Fruit fly (Drosophila melanogaster) whole organism, embryonic: ENCODE results near the gene CARPB.
A peak's percentile ranks its signal among the peaks of the same experiment; 100 is the strongest.

Experiments
- Asciz ChIP-seq: fragments of 200-800 bp; sonication (Bioruptor generic); optimal IDR thresholded peaks from 2 replicates; lab custom pipeline; 2017; ENCODE audit warnings: missing biosample characterization, mild to moderate bottlenecking, missing genetic modification characterization, missing genetic modification reagents
- Atf6 ChIP-seq: fragments of 200-800 bp; sonication (Bioruptor generic); IDR thresholded peaks from 2 replicates; pipeline ENCODE4 v1.3.6; 2022; ENCODE audit warnings: missing biosample characterization, missing genetic modification characterization
- CG10366 ChIP-seq: fragments of 200-800 bp; sonication (Bioruptor generic); IDR thresholded peaks from 2 replicates; pipeline ENCODE4 v1.3.6; 2022; ENCODE audit warnings: missing biosample characterization, missing genetic modification characterization
- CG11504 ChIP-seq: fragments of 200-800 bp; sonication (Bioruptor generic); optimal IDR thresholded peaks from 3 replicates; lab custom pipeline; 2019; ENCODE audit warnings: missing biosample characterization, mild to moderate bottlenecking, missing genetic modification characterization, moderate library complexity
- CG11696 ChIP-seq: fragments of 200-800 bp; sonication (Bioruptor generic); IDR thresholded peaks from 2 replicates; pipeline ENCODE4 v1.3.6; 2022; ENCODE audit warnings: missing biosample characterization, missing genetic modification characterization
- CG12659 ChIP-seq: fragments of 200-800 bp; sonication (Bioruptor generic); optimal IDR thresholded peaks from 3 replicates; lab custom pipeline; 2017; ENCODE audit warnings: mild to moderate bottlenecking, missing biosample characterization, missing genetic modification reagents, missing genetic modification characterization
- CG15269 ChIP-seq: fragments of 200-800 bp; sonication (Bioruptor generic); optimal IDR thresholded peaks from 2 replicates; lab custom pipeline; 2018; ENCODE audit warnings: missing biosample characterization, mild to moderate bottlenecking, missing genetic modification characterization, moderate library complexity
- CG1602 ChIP-seq: fragments of 200-800 bp; sonication (Bioruptor generic); optimal IDR thresholded peaks from 3 replicates; lab custom pipeline; 2016; ENCODE audit warnings: missing biosample characterization, missing genetic modification characterization
- CG17359 ChIP-seq: fragments of 200-800 bp; sonication (Bioruptor generic); optimal IDR thresholded peaks from 3 replicates; lab custom pipeline; 2018; ENCODE audit warnings: missing biosample characterization, mild to moderate bottlenecking, missing genetic modification characterization, moderate library complexity
- CG2116 ChIP-seq: fragments of 200-800 bp; sonication (Bioruptor generic); optimal IDR thresholded peaks from 3 replicates; lab custom pipeline; 2018; ENCODE audit warnings: missing biosample characterization, mild to moderate bottlenecking, missing genetic modification characterization
- CG2712 ChIP-seq: fragments of 200-800 bp; optimal IDR thresholded peaks from 3 replicates; lab custom pipeline; 2019; ENCODE audit warnings: missing biosample characterization, mild to moderate bottlenecking, missing genetic modification characterization, moderate library complexity
- CG31388 ChIP-seq: fragments of 200-800 bp; sonication (Bioruptor generic); optimal IDR thresholded peaks from 2 replicates; lab custom pipeline; 2016; ENCODE audit warnings: missing biosample characterization, missing genetic modification characterization
- CG3281 ChIP-seq: fragments of 200-800 bp; sonication (Bioruptor generic); optimal IDR thresholded peaks from 3 replicates; lab custom pipeline; 2017; ENCODE audit warnings: missing biosample characterization, mild to moderate bottlenecking, missing genetic modification characterization
- CG4820 ChIP-seq: fragments of 200-800 bp; sonication (Bioruptor generic); optimal IDR thresholded peaks from 3 replicates; lab custom pipeline; 2016; ENCODE audit warnings: missing biosample characterization, missing genetic modification characterization
- CG6175 ChIP-seq: fragments of 200-800 bp; sonication (Bioruptor generic); IDR thresholded peaks from 3 replicates; pipeline ENCODE4 v1.3.6; 2022; ENCODE audit warnings: missing biosample characterization, missing genetic modification characterization
- CG6272 ChIP-seq: fragments of 200-800 bp; sonication (Bioruptor generic); IDR thresholded peaks from 2 replicates; pipeline ENCODE4 v1.3.6; 2022; ENCODE audit warnings: missing biosample characterization, missing genetic modification characterization
- CG6765 ChIP-seq: fragments of 200-800 bp; sonication (Bioruptor generic); optimal IDR thresholded peaks from 3 replicates; lab custom pipeline; 2017; ENCODE audit warnings: missing biosample characterization, mild to moderate bottlenecking, missing genetic modification characterization
- CG6791 ChIP-seq: fragments of 200-800 bp; sonication (Bioruptor generic); IDR thresholded peaks from 3 replicates; pipeline ENCODE4 v1.3.6; 2022; ENCODE audit warnings: missing biosample characterization, missing genetic modification characterization; ENCODE audit not compliant: partially characterized antibody
- CG7556 ChIP-seq: fragments of 200-800 bp; sonication (Bioruptor generic); optimal IDR thresholded peaks from 2 replicates; lab custom pipeline; 2017; ENCODE audit warnings: missing biosample characterization, mild to moderate bottlenecking, missing genetic modification characterization
- CG8281 ChIP-seq: fragments of 200-800 bp; sonication (Bioruptor generic); optimal IDR thresholded peaks from 2 replicates; lab custom pipeline; 2018; ENCODE audit warnings: missing biosample characterization, mild to moderate bottlenecking, missing genetic modification characterization, moderate library complexity
- CG8765 ChIP-seq: fragments of 200-800 bp; sonication (Bioruptor generic); IDR thresholded peaks from 2 replicates; pipeline ENCODE4 v1.3.6; 2022; ENCODE audit warnings: missing biosample characterization, missing genetic modification characterization
- Doc2 ChIP-seq: fragments of 200-800 bp; sonication (Bioruptor generic); IDR thresholded peaks from 2 replicates; pipeline ENCODE4 v1.3.6; 2022; ENCODE audit warnings: missing biosample characterization, missing genetic modification characterization
- Ets65A ChIP-seq: fragments of 200-800 bp; sonication (Bioruptor generic); peaks from one replicate; lab custom pipeline; 2016; ENCODE audit warnings: missing biosample characterization, missing genetic modification characterization
- HLH54F ChIP-seq: fragments of 200-800 bp; sonication (Bioruptor generic); optimal IDR thresholded peaks from 3 replicates; lab custom pipeline; 2016; ENCODE audit warnings: missing biosample characterization, missing genetic modification characterization
- MESR4 ChIP-seq: fragments of 200-800 bp; sonication (Bioruptor generic); optimal IDR thresholded peaks from 2 replicates; lab custom pipeline; 2018; ENCODE audit warnings: missing biosample characterization, mild to moderate bottlenecking, missing genetic modification characterization, moderate library complexity
- Med ChIP-seq: fragments of 200-800 bp; sonication (Bioruptor generic); peaks from one replicate; lab custom pipeline; 2016; ENCODE audit warnings: missing biosample characterization, missing genetic modification characterization, mild to moderate bottlenecking, inconsistent platforms, moderate library complexity
- NC2β ChIP-seq: fragments of 200-800 bp; sonication (Bioruptor generic); optimal IDR thresholded peaks from 2 replicates; lab custom pipeline; 2016; ENCODE audit warnings: missing biosample characterization, missing genetic modification characterization
- Sox102F ChIP-seq: fragments of 200-800 bp; sonication (Bioruptor generic); optimal IDR thresholded peaks from 2 replicates; lab custom pipeline; 2018; ENCODE audit warnings: missing biosample characterization, mild to moderate bottlenecking, missing genetic modification characterization, moderate library complexity
- Tbp ChIP-seq: fragments of >200 bp; optimal IDR thresholded peaks from 2 replicates; lab custom pipeline; 2018; ENCODE audit warnings: missing biosample characterization, missing genetic modification characterization
- Vsx1 ChIP-seq: fragments of 200-800 bp; sonication (Bioruptor generic); optimal IDR thresholded peaks from 2 replicates; lab custom pipeline; 2017; ENCODE audit warnings: missing biosample characterization, mild to moderate bottlenecking, missing genetic modification characterization, missing genetic modification reagents
- ash1 ChIP-seq: fragments of 200-800 bp; sonication (Bioruptor generic); optimal IDR thresholded peaks from 2 replicates; lab custom pipeline; 2018; ENCODE audit warnings: missing biosample characterization, mild to moderate bottlenecking, missing genetic modification characterization
- caup ChIP-seq: fragments of 200-800 bp; sonication (Bioruptor generic); optimal IDR thresholded peaks from 3 replicates; lab custom pipeline; 2017; ENCODE audit warnings: missing biosample characterization, mild to moderate bottlenecking, missing genetic modification characterization, moderate library complexity; ENCODE audit not compliant: severe bottlenecking
- crp ChIP-seq, 2 experiments: fragments of 200-800 bp; sonication (Bioruptor generic); optimal IDR thresholded peaks; 2 replicates in 1 of 2; 3 replicates in 1 of 2; lab custom pipeline; 2017; ENCODE audit warnings: missing biosample characterization in 2 of 2, missing genetic modification characterization in 2 of 2, mild to moderate bottlenecking in 1 of 2, moderate library complexity in 1 of 2
- da ChIP-seq: fragments of 200-800 bp; sonication (Bioruptor generic); optimal IDR thresholded peaks from 2 replicates; lab custom pipeline; 2016; ENCODE audit warnings: missing biosample characterization, missing genetic modification characterization
- eve ChIP-seq, 2 experiments: fragments of >200 bp; optimal IDR thresholded peaks; 2 replicates each; lab custom pipeline; 2017; ENCODE audit warnings: missing biosample characterization in 2 of 2, missing genetic modification characterization in 2 of 2
- gfzf ChIP-seq: fragments of 200-800 bp; sonication (Bioruptor generic); optimal IDR thresholded peaks from 2 replicates; lab custom pipeline; 2016; ENCODE audit warnings: missing biosample characterization, mild to moderate bottlenecking, missing genetic modification characterization, moderate library complexity
- ind ChIP-seq: fragments of 200-800 bp; sonication (Bioruptor generic); optimal IDR thresholded peaks from 3 replicates; lab custom pipeline; 2016; ENCODE audit warnings: missing biosample characterization, missing genetic modification characterization
- jing ChIP-seq: fragments of 200-800 bp; sonication (Bioruptor generic); optimal IDR thresholded peaks from 2 replicates; lab custom pipeline; 2018; ENCODE audit warnings: missing biosample characterization, mild to moderate bottlenecking, missing genetic modification characterization
- lmd ChIP-seq: fragments of 200-800 bp; sonication (Bioruptor generic); IDR thresholded peaks from 2 replicates; pipeline ENCODE4 v1.3.6; 2022; ENCODE audit warnings: missing biosample characterization, missing genetic modification characterization
- mam ChIP-seq: fragments of 200-800 bp; sonication (Bioruptor generic); optimal IDR thresholded peaks from 3 replicates; lab custom pipeline; 2016; ENCODE audit warnings: missing biosample characterization, missing genetic modification characterization
- odd ChIP-seq: fragments of 200-800 bp; sonication (Bioruptor generic); optimal IDR thresholded peaks from 2 replicates; lab custom pipeline; 2017; ENCODE audit warnings: missing biosample characterization, mild to moderate bottlenecking, missing genetic modification characterization
- pnt ChIP-seq: fragments of 200-800 bp; sonication (Bioruptor generic); optimal IDR thresholded peaks from 3 replicates; lab custom pipeline; 2016; ENCODE audit warnings: missing biosample characterization, missing genetic modification characterization
- ranshi ChIP-seq: fragments of 200-800 bp; sonication (Bioruptor generic); IDR thresholded peaks from 2 replicates; pipeline ENCODE4 v1.3.6; 2022; ENCODE audit warnings: missing biosample characterization, missing genetic modification characterization
- scrt ChIP-seq: fragments of 200-800 bp; sonication (Bioruptor generic); optimal IDR thresholded peaks from 2 replicates; lab custom pipeline; 2018; ENCODE audit warnings: missing biosample characterization, mild to moderate bottlenecking, missing genetic modification characterization, moderate library complexity
- sr ChIP-seq: fragments of 200-800 bp; sonication (Bioruptor generic); IDR thresholded peaks from 3 replicates; pipeline ENCODE4 v1.3.6; 2022; ENCODE audit warnings: missing biosample characterization, missing genetic modification characterization
- tap ChIP-seq: fragments of 200-800 bp; optimal IDR thresholded peaks from 3 replicates; lab custom pipeline; 2019; ENCODE audit warnings: missing biosample characterization, mild to moderate bottlenecking, missing genetic modification characterization, moderate library complexity
- trem ChIP-seq: fragments of 200-800 bp; optimal IDR thresholded peaks from 3 replicates; lab custom pipeline; 2019; ENCODE audit warnings: missing biosample characterization, mild to moderate bottlenecking, missing genetic modification characterization, moderate library complexity
- ttk ChIP-seq: fragments of 200-800 bp; sonication (Bioruptor generic); IDR thresholded peaks from 2 replicates; pipeline ENCODE4 v2.1.2; 2022; ENCODE audit warnings: missing biosample characterization, missing genetic modification characterization
- usp ChIP-seq: fragments of >200 bp; optimal IDR thresholded peaks from 2 replicates; lab custom pipeline; 2017; ENCODE audit warnings: missing biosample characterization, missing genetic modification characterization
- zen ChIP-seq: fragments of 200-800 bp; sonication (Bioruptor generic); optimal IDR thresholded peaks from 3 replicates; lab custom pipeline; 2018; ENCODE audit warnings: missing biosample characterization, mild to moderate bottlenecking, missing genetic modification characterization, moderate library complexity

Gene CARPB

DNA sequence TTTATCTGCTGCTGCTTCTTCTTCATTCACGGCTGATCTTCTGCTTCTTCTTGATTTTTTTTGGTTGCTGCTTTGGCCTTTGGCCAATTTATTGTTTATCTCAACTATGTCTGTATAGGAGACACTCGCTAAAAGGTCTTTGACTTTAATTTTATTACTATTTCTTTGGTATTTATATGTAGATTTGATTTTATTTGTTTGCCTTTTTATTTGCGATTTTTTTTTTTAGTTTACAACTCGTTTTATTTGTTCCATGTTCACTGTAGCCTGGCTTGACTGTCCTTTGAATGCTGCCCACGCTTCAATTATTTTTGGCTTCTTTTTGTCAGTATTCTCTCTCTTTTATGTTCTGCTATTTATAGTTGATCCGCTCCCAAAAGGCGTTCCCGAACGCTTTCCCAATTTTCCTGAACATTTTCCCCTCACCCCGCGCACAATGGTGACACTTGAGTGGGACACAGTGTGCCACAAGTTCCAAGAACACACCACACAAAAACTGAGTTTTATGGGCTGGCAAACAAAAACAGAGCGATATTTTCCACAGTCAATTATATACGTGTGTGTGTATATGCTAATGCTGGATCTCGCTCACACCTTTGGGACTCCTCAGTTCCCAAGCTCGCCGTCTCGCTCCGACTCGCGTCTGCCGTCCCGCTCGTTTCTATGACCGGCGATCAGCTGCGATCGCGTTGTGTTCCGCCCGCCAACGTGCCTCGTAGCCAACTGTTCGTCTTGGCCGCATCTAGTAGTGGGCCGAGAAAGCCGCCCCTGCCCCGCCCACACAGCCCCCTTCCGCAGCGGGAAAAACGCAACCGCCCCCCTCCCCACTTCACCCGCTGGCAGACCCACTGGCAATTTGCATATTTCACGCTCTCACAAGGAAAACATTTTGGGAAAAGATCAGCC is 93.2 kb downstream of the CARPB start, which contains the start of gene CG15247 (continued):
- TF ChIP-seq CG11504 (peak; percentile 79), da (GFP tag; lab: Kevin White, UChicago) (peak; percentile 1), CG15269 (tag; lab: Kevin White, UChicago) (peak; percentile 82), crp (GFP tag; optimal IDR thresholded peaks at IDR 0.05; lab: Kevin White, UChicago) (peak in 1 of 2 experiments; percentile 6), CG2116 (GFP tag; lab: Kevin White, UChicago) (no peak), CG10366 (GFP tag; lab: Robert Waterston, UW) (peak; percentile 84), CG1602 (GFP tag; lab: Kevin White, UChicago) (peak; percentile 69), zen (tag; lab: Kevin White, UChicago) (peak; percentile 40), usp (no peak), CG4820 (peak; percentile 61), CG8765 (GFP tag; lab: Robert Waterston, UW) (peak; percentile 65), NC2β (GFP tag; lab: Kevin White, UChicago) (peak; percentile 24), MESR4 (no peak), Doc2 (no peak), eve (GFP tag; optimal IDR thresholded peaks at IDR 0.05; lab: Kevin White, UChicago) (peak in 1 of 2 experiments; percentile 66), gfzf (no peak), jing (no peak), odd (peak; percentile 16), Atf6 (GFP tag; lab: Robert Waterston, UW) (peak; percentile 77; the same call in 1 of the 2 replicates), tap (tag; lab: Kevin White, UChicago) (peak; percentile 35), CG11696 (peak; percentile 58), Asciz (GFP tag; lab: Kevin White, UChicago) (peak; percentile 46), Sox102F (GFP tag; lab: Kevin White, UChicago) (peak; percentile 79), CG17359 (tag; lab: Kevin White, UChicago) (peak; percentile 75), CG6272 (GFP tag; lab: Robert Waterston, UW) (peak; percentile 55), ranshi (GFP tag; lab: Robert Waterston, UW) (peak; percentile 79), caup (GFP tag; lab: Kevin White, UChicago) (peak; percentile 50), Tbp (GFP tag; lab: Kevin White, UChicago) (no peak), ttk (GFP tag; lab: Robert Waterston, UW) (peak; percentile 84), CG2712 (tag; lab: Kevin White, UChicago) (peak; percentile 73), pnt (peak; percentile 69)

DNA sequence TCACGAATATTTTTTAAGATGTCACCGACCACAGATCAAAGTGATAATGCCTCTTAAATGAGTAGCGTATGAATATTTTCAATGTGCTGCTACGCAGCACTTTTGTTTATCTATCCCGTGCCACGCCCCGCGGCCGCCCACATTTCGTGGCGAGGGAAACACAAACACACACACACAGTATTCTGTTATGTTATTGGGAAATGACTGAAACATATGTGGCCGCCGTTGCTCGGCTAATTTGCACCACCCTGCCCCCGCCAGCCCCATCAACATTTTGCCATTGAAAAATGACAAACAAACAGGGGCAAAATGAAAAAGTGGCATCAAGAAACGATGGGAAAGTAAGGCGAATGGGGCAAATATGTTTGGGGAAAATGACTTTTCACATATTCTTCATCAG is 94.2 kb downstream of the CARPB start:
- TF ChIP-seq ash1 (GFP tag; lab: Kevin White, UChicago): no peak
- no peak for TF ChIP-seq HLH54F (GFP tag; lab: Kevin White, UChicago)
- TF ChIP-seq da (GFP tag; lab: Kevin White, UChicago): no peak
- TF ChIP-seq Vsx1 (GFP tag; lab: Kevin White, UChicago): peak; percentile 1
- no peak for TF ChIP-seq CG8281 (tag; lab: Kevin White, UChicago)
- no peak for TF ChIP-seq CG12659 (GFP tag; lab: Kevin White, UChicago)
- peak; percentile 58; the same call in 1 of the 3 replicates for TF ChIP-seq sr (GFP tag; lab: Robert Waterston, UW)
- TF ChIP-seq Med (GFP tag; lab: Kevin White, UChicago): peak; percentile 40
- no peak for TF ChIP-seq CG6791
- no peak for TF ChIP-seq mam
- no peak for TF ChIP-seq ind (GFP tag; lab: Kevin White, UChicago)
- no peak for TF ChIP-seq CG7556 (GFP tag; lab: Kevin White, UChicago)
- no peak for TF ChIP-seq CG6765 (GFP tag; lab: Kevin White, UChicago)
- no peak for TF ChIP-seq trem (tag; lab: Kevin White, UChicago)
- no peak for TF ChIP-seq CG31388 (GFP tag; lab: Kevin White, UChicago)
- TF ChIP-seq Ets65A (GFP tag; lab: Kevin White, UChicago): no peak
- no peak for TF ChIP-seq CG3281 (GFP tag; lab: Kevin White, UChicago)
- no peak for TF ChIP-seq scrt (GFP tag; lab: Kevin White, UChicago)
- peak; percentile 80 for TF ChIP-seq CG6175 (GFP tag; lab: Robert Waterston, UW)
- 0 out of 2 replicates have a peak, but pooled peaks have one; percentile 9 for TF ChIP-seq lmd (GFP tag; lab: Robert Waterston, UW)
